Fruit fly (Drosophila melanogaster): Measurements from ENCODE around the gene CG33783.
A peak's percentile ranks its signal among the peaks of the same experiment; 100 is the strongest.

DNA sequence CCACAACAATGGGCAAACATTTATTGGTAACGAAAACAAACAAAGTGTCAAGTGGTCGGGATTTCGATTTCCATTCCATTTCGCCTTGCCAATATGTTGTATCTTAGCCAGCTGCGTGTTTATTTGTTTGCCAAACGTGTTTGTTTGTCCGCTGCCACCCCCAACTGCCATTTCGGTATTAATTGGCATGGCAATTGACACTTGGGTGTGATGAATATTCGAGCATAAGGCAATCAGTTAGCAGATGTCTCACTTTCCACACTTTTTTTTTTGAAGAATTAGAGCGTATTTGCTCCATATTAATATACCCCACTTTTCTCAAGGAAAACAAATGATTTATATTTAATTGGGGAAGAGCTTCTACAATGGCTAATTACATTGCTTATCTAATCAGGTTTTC lies 35.1 kb upstream of the CG33783 start:
- TF ChIP-seq ovo (GFP tag; optimal IDR thresholded peaks at IDR 0.05) (no peak), CG14711 (tag; optimal IDR thresholded peaks at IDR 0.05) (no peak), CG7045 (GFP tag; optimal IDR thresholded peaks at IDR 0.05) (no peak), bab1 (GFP tag; optimal IDR thresholded peaks at IDR 0.05) (no peak), kay (GFP tag; ENCODE audit: borderline replicate concordance) (peak; percentile 92), pad (GFP tag; optimal IDR thresholded peaks at IDR 0.05) (no peak), tj (GFP tag; optimal IDR thresholded peaks at IDR 0.05) (no peak), Crg-1 (GFP tag; optimal IDR thresholded peaks at IDR 0.05) (no peak), CG11617 (GFP tag; optimal IDR thresholded peaks at IDR 0.05) (no peak), toe (GFP tag; optimal IDR thresholded peaks at IDR 0.05) (no peak), CG5204 (GFP tag; optimal IDR thresholded peaks at IDR 0.05) (no peak)
